Worm (Caenorhabditis elegans) whole organism, late embryonic: ENCODE measurements around the gene lido-9.

ENCODE experiments used
- K02D7.2 ChIP-seq: sonication (generic microtip); optimal IDR thresholded peaks from 2 replicates; lab custom pipeline; 2017; ENCODE audit warnings: mild to moderate bottlenecking, missing genetic modification characterization, missing compliant biosample characterization
- ama-1 ChIP-seq: fragments of 150-350 bp; optimal IDR thresholded peaks from 2 replicates; lab custom pipeline; 2014
- ceh-2 ChIP-seq: sonication (generic microtip); optimal IDR thresholded peaks from 2 replicates; lab custom pipeline; 2016; ENCODE audit warnings: missing genotype, missing genetic modification characterization, missing compliant biosample characterization
- ceh-6 ChIP-seq: fragments of 200-800 bp; sonication (Bioruptor generic); optimal IDR thresholded peaks from 2 replicates; lab custom pipeline; 2018; ENCODE audit warnings: mild to moderate bottlenecking, missing genetic modification characterization, missing compliant biosample characterization
- ceh-9 ChIP-seq: sonication (generic microtip); optimal IDR thresholded peaks from 2 replicates; lab custom pipeline; 2016; ENCODE audit warnings: mild to moderate bottlenecking, missing genetic modification characterization, inconsistent platforms, missing compliant biosample characterization
- dmd-4 ChIP-seq: sonication (generic microtip); optimal IDR thresholded peaks from 2 replicates; lab custom pipeline; 2016; ENCODE audit warnings: borderline replicate concordance, missing genetic modification characterization, missing compliant biosample characterization
- nhr-11 ChIP-seq: fragments of 150-350 bp; optimal IDR thresholded peaks from 2 replicates; lab custom pipeline; 2014; ENCODE audit warnings: missing biosample characterization, missing genetic modification characterization
- pha-4 ChIP-seq: fragments of 150-350 bp; optimal IDR thresholded peaks from 2 replicates; lab custom pipeline; 2018; ENCODE audit warnings: missing biosample characterization, missing genetic modification reagents, missing genetic modification characterization

- no peak for TF ChIP-seq ceh-6 (GFP tag; lab: Kevin White, UChicago)
- TF ChIP-seq dmd-4 (tag; lab: Kevin White, UChicago) = no peak
- no peak for TF ChIP-seq ama-1 (lab: Kevin White, UChicago)
- no peak for TF ChIP-seq ceh-9 (tag; lab: Kevin White, UChicago)
- no peak for TF ChIP-seq ceh-2 (tag; lab: Kevin White, UChicago)
- no peak for TF ChIP-seq pha-4 (tag; lab: Kevin White, UChicago)
- no peak for TF ChIP-seq K02D7.2 (tag; lab: Kevin White, UChicago)
- no peak for TF ChIP-seq nhr-11
Observed at ce11 chrII:3005499-3005898, 4.9 kb downstream of the lido-9 start, which contains the start of gene lido-12.
